Worm (Caenorhabditis elegans): Measurements from ENCODE around the gene cest-34.

Gene cest-34

DNA sequence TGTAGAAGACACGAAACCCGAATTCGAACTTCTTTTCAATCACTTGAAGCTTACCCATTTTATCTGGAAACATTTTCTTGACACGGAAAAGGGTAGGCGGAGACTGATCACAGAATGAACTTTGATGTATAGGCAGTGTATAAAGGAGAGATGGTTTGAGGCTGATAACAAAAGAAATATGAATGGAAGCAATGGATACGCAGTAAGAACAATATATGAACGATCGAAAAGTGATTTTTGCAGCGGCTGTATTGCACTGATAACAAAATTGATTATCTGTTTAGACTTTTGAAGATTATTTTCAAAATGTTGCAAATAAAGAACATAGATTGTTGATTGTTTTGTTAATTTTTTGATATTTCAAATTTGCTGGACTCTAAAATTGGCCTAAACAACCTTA lies 10.8 kb upstream of the cest-34 start, which contains the start of gene pmp-5:
Gene pmp-5 (minus strand): TSS at position 63 of the 400 bp plus-strand sequence.
- TF ChIP-seq ztf-22 (GFP tag; optimal IDR thresholded peaks at IDR 0.05) = peak; percentile 38
- peak; percentile 82 for TF ChIP-seq nhr-80 (tag; optimal IDR thresholded peaks at IDR 0.05)
- TF ChIP-seq nfya-2 (GFP tag; IDR thresholded peaks at IDR 0.05) = no peak
- no peak for TF ChIP-seq sdz-38 (tag; optimal IDR thresholded peaks at IDR 0.05)
- no peak for TF ChIP-seq ceh-79 (tag; optimal IDR thresholded peaks at IDR 0.05)
- TF ChIP-seq dox-1 (GFP tag; IDR thresholded peaks at IDR 0.05) = peak; percentile 19; the same call in 1 of the 2 replicates

DNA sequence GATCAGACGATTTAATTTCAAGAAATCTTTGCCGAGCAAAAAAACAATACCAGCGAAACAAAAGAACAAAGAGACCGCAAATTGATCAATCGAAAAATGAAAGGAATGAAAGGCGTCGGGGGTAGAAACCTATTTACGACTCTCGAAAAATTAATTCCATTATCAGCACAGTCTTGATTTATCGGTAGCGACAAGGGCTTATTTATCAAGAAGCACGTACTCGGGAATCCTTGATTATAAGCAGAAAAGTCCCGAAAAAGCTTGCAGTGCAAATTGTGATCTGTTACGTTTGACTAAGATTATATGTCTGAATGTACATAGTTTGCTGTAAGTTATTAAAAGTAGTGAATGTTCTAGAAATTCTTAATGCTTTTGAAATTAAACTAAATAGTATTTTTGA lies 10.0 kb upstream of the cest-34 start:
- TF ChIP-seq atf-7 (tag; optimal IDR thresholded peaks at IDR 0.05) (no peak), nhr-80 (tag; optimal IDR thresholded peaks at IDR 0.05) (peak; percentile 33)

DNA sequence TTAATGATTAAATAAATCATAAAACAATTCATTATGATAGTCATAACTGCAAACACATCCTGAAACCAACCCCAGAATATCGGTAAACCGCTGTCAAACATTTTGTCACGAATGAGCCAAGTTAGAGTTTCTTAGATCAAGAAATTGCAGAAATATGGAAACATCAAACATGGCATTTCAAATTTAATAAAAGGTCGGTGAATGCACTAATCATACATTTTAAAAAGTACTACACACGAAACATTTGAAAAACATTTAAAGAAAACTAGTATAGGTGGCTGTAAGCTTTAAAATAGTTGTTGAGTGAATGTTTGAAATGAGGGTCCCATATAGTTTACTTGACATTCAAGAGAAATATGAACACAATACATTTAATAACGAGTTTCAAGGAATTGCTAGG lies 7.9 kb upstream of the cest-34 start, which contains the start of gene str-180:
Gene str-180 (minus strand): TSS at position 101 of the 400 bp plus-strand sequence.
- no peak for TF ChIP-seq ceh-79 (tag; optimal IDR thresholded peaks at IDR 0.05)
- TF ChIP-seq cebp-1 (GFP tag; IDR thresholded peaks at IDR 0.05) = no peak
- TF ChIP-seq cebp-1 (tag; optimal IDR thresholded peaks at IDR 0.05) = no peak
- TF ChIP-seq hlh-12 (tag; optimal IDR thresholded peaks at IDR 0.05) = no peak
- no peak for TF ChIP-seq madf-3 (GFP tag; IDR thresholded peaks at IDR 0.05)
- no peak for TF ChIP-seq sptf-2 (GFP tag; optimal IDR thresholded peaks at IDR 0.05)

DNA sequence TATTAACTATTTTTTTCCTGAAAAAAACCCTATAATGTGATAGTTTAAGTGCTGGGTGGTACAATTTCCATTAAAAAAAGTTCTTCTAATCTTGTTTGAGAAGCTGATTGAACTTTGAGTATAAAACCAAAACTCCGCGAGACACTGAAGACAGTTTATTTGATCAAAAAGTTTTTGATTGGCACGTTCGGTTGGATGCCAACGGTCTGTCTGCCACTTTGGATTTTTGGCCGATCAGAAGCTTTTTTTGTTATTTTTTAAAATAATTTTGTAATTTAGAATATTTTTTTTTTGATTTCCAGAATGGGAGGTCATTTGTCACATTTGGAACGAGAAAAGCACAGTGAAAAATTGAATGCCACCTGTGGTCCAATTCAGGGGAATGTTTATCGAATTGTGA lies 7.1 kb upstream of the cest-34 start, which contains the start of gene cest-28:
Gene cest-28 (plus strand): TSS at position 301 of the 400 bp plus-strand sequence.
- TF ChIP-seq K12H6.12 (tag; optimal IDR thresholded peaks at IDR 0.05) = no peak
- peak; percentile 32 for TF ChIP-seq nhr-80 (tag; optimal IDR thresholded peaks at IDR 0.05)

DNA sequence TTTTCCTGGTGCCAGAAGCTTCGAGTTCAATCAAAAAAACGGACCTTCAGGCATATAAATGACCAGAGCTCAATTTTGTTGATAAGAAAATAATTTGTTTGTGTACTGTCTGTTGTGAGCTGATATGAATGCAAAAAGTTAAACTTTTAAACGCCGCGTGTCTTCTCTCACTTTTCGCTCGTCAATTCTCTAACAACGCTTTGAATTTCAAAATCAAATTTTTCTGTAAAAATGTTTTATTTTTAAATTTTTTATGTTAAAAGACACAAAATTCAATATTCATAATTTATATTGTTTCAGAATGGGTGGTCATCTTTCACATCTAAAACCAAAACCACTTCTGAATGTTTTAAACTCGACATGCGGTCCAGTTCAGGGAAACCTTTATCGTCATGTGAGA lies 2.6 kb upstream of the cest-34 start, which contains the start of gene cest-31:
Gene cest-31 (plus strand): TSS at position 301 of the 400 bp plus-strand sequence.
- no peak for TF ChIP-seq ztf-22 (GFP tag; optimal IDR thresholded peaks at IDR 0.05)

DNA sequence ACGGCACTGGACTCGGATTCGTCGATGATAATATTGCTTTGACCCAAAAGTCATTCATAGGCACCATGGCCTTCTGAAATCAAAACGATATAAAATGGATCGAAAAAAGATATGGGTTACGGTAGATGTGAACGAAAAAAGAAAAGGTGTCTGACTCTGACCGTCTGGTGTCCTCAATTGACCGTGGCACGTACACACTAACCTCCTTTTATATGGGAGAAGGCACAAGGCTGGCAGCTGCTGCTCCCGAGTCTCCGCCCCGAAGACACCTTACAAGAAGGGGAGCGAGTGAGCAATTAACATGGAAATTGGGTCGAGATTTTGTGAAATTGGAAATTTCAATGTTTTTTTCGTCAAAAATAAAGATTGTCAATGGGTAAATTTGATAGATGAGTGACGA lies 4.9 kb downstream of the cest-34 start, which contains the start of gene egl-46:
Gene egl-46 (minus strand): TSS at position 73 of the 400 bp plus-strand sequence.
- TF ChIP-seq hmg-1.2 (GFP tag; IDR thresholded peaks at IDR 0.05) (no peak), Y79H2A.3 (GFP tag; conservative IDR thresholded peaks at IDR 0.05) (no peak), nfya-1 (tag; optimal IDR thresholded peaks at IDR 0.05; ENCODE audit: borderline replicate concordance, insufficient read depth) (no peak), zfh-2 (GFP tag; conservative IDR thresholded peaks at IDR 0.05) (0 out of 2 replicates have a peak, but pooled peaks have one; percentile 19)

DNA sequence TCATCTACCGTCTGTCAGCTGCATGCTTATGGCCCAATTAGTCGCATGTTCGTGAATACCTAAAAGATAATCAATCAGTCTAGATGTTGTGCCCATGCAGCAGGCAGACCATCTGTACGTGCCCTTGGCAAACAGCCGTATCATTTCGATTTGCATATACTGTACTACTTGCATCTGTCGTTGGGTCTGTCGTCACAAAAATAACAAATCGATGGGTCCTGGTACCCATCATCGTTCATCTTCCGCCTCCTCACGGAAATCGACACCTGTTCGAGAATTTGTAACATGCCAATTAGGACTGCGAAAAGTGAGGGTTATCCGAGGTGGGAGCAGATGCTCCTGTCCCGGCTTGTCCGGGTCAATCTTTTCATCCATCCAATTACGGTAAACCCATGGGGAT lies 6.7 kb downstream of the cest-34 start:
- no peak for TF ChIP-seq snpc-3.4 (tag; optimal IDR thresholded peaks at IDR 0.05)
- no peak for TF ChIP-seq F55B11.4 (tag; optimal IDR thresholded peaks at IDR 0.05; ENCODE audit: borderline replicate concordance, insufficient read depth)
- no peak for TF ChIP-seq chd-7 (tag; optimal IDR thresholded peaks at IDR 0.05)
- TF ChIP-seq madf-6 (GFP tag; IDR thresholded peaks at IDR 0.05) = no peak
- TF ChIP-seq mel-28 (tag; optimal IDR thresholded peaks at IDR 0.05; ENCODE audit: borderline replicate concordance) = no peak
- no peak for TF ChIP-seq cebp-2 (GFP tag; IDR thresholded peaks at IDR 0.05)
- TF ChIP-seq hlh-26 (GFP tag; conservative IDR thresholded peaks at IDR 0.05) = no peak
- no peak for TF ChIP-seq bed-1 (GFP tag; IDR thresholded peaks at IDR 0.05)
- TF ChIP-seq ceh-91 (GFP tag; IDR thresholded peaks at IDR 0.05) = no peak
- TF ChIP-seq repo-1 (tag; optimal IDR thresholded peaks at IDR 0.05) = no peak
- TF ChIP-seq ztf-3 (GFP tag; optimal IDR thresholded peaks at IDR 0.05) = no peak
